Worm (Caenorhabditis elegans): ENCODE measurements around the gene mul-1.

Gene mul-1

DNA sequence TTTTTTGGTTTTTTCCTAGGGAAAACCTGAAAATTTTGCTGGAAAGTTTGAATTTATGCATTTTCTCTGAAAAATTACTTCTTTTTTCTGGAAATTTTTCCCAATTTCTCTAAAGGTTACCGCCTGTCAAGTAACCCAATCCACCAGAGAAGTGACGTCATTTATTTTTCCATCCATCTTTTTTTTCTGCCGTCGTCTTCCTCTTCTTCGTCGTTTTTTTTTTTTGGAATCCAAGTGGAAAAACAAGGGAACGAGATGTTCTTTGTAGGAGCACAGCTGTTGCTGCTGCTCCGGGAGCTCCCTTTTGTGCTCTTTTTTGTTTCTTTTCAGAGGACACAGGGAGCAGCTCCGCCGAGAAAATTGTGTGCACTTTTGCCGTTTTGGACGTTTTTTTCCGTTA, 28.6 kb downstream of the mul-1 start:
- no peak for TF ChIP-seq ceh-18 (tag; optimal IDR thresholded peaks at IDR 0.05)
- TF ChIP-seq hlh-13 (GFP tag; optimal IDR thresholded peaks at IDR 0.05): no peak
- no peak for TF ChIP-seq Y22D7AL.16 (tag; optimal IDR thresholded peaks at IDR 0.05)
- no peak for TF ChIP-seq tbx-7 (tag; optimal IDR thresholded peaks at IDR 0.05)
- no peak for TF ChIP-seq ttx-3 (tag; optimal IDR thresholded peaks at IDR 0.05)
- TF ChIP-seq hlh-30 (tag; optimal IDR thresholded peaks at IDR 0.05; ENCODE audit: insufficient read depth): no peak
- no peak for TF ChIP-seq ceh-24 (tag; optimal IDR thresholded peaks at IDR 0.05)
- TF ChIP-seq C38D4.7 (GFP tag; optimal IDR thresholded peaks at IDR 0.05): no peak
- no peak for TF ChIP-seq syd-9 (tag; optimal IDR thresholded peaks at IDR 0.05)
- no peak for TF ChIP-seq hlh-8 (tag; optimal IDR thresholded peaks at IDR 0.05)
- no peak for TF ChIP-seq lin-11 (tag; optimal IDR thresholded peaks at IDR 0.05)
- no peak for TF ChIP-seq T23F11.4 (GFP tag; optimal IDR thresholded peaks at IDR 0.05)
- no peak for TF ChIP-seq fax-1 (tag; optimal IDR thresholded peaks at IDR 0.05)
- TF ChIP-seq nhr-11 (tag; optimal IDR thresholded peaks at IDR 0.05): no peak
- no peak for TF ChIP-seq pha-4 (tag; optimal IDR thresholded peaks at IDR 0.05)
- TF ChIP-seq pag-3 (tag; optimal IDR thresholded peaks at IDR 0.05; ENCODE audit: borderline replicate concordance): no peak
- no peak for TF ChIP-seq ztf-16 (tag; optimal IDR thresholded peaks at IDR 0.05)
- no peak for TF ChIP-seq ceh-48 (tag; optimal IDR thresholded peaks at IDR 0.05)

DNA sequence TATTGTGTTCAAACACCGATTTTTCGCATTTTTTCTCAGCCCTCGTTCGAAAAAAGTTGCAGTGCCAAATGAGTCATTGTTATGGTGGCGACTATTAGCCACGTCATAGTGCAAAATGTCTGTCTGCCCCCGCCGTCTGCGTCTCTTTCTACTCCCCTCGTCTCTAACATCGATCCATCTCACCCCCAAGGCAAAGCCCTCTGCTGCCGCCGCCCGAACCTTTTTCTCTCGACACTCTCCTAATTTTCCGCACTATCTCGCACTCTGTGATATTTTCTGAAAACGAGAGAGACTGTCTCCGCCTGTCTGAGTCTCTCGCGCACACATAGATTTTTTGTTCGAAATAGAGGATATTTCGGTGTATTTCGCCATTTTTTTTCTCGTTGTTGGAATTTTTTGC, 29.9 kb downstream of the mul-1 start:
- peak; percentile 20 for TF ChIP-seq F13H6.1 (tag; optimal IDR thresholded peaks at IDR 0.05)
- peak; percentile 37 for TF ChIP-seq C08G9.2 (tag; optimal IDR thresholded peaks at IDR 0.05)
- TF ChIP-seq hlh-30 (tag; optimal IDR thresholded peaks at IDR 0.05; ENCODE audit: insufficient read depth): no peak
- no peak for TF ChIP-seq syd-9 (tag; optimal IDR thresholded peaks at IDR 0.05)
- no peak for TF ChIP-seq ref-2 (tag; optimal IDR thresholded peaks at IDR 0.05)
- TF ChIP-seq unc-55 (GFP tag; optimal IDR thresholded peaks at IDR 0.05): peak; percentile 8
- peak; percentile 21 for TF ChIP-seq dve-1 (tag; optimal IDR thresholded peaks at IDR 0.05)
- peak; percentile 29 for TF ChIP-seq tbx-2 (tag; optimal IDR thresholded peaks at IDR 0.05)
- TF ChIP-seq elt-2 (tag; optimal IDR thresholded peaks at IDR 0.05): no peak
- no peak for TF ChIP-seq mec-3 (tag; optimal IDR thresholded peaks at IDR 0.05; ENCODE audit: borderline replicate concordance)
- TF ChIP-seq ceh-2 (tag; optimal IDR thresholded peaks at IDR 0.05): peak; percentile 17
- peak; percentile 66 for TF ChIP-seq ceh-31 (tag; optimal IDR thresholded peaks at IDR 0.05)
- TF ChIP-seq nfya-1 (tag; optimal IDR thresholded peaks at IDR 0.05): peak; percentile 74
- TF ChIP-seq nhr-11 (tag; optimal IDR thresholded peaks at IDR 0.05): no peak
- TF ChIP-seq unc-42 (tag; optimal IDR thresholded peaks at IDR 0.05): peak; percentile 17
- TF ChIP-seq sdc-2 (tag; optimal IDR thresholded peaks at IDR 0.05): no peak
- TF ChIP-seq elt-4 (tag; optimal IDR thresholded peaks at IDR 0.05): no peak
- TF ChIP-seq ceh-48 (tag; optimal IDR thresholded peaks at IDR 0.05): peak; percentile 22
- peak; percentile 27 for TF ChIP-seq ceh-34 (tag; optimal IDR thresholded peaks at IDR 0.05)
- TF ChIP-seq ceh-18 (tag; optimal IDR thresholded peaks at IDR 0.05): peak; percentile 73
- TF ChIP-seq K09A11.1 (tag; optimal IDR thresholded peaks at IDR 0.05; ENCODE audit: insufficient read depth): no peak

DNA sequence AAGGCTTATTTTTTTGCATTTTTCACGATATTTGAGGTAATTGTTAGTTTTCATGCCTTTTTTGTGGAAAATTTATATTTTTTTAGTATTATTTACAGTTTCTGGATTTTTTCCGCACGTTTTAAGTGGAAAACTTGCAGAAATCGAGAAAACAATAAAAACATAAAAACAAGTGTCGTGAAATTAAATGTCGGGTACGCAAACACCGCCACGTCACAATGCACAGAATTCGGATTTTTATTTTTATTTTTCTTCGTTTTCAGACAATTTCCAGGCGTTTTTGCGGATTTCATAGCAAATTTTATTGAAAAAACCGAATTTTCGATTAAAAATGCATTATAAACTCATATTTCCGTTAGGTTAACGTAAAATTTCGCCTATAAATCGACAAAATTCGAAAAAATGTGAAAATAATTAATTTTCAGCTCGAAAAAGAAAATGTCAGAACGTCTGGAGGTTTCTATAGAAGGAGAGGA, 37.1 kb downstream of the mul-1 start, which contains the start of gene C35B1.2:
TSS of gene C35B1.2 (plus strand) at position 426 of the 476 bp plus-strand sequence.
- TF ChIP-seq fax-1 (tag; optimal IDR thresholded peaks at IDR 0.05): no peak
- TF ChIP-seq ceh-24 (tag; optimal IDR thresholded peaks at IDR 0.05): no peak
- TF ChIP-seq ceh-9 (tag; optimal IDR thresholded peaks at IDR 0.05): no peak
- TF ChIP-seq ceh-2 (tag; optimal IDR thresholded peaks at IDR 0.05): no peak
- TF ChIP-seq nfya-1 (tag; optimal IDR thresholded peaks at IDR 0.05): no peak
- no peak for TF ChIP-seq ceh-18 (tag; optimal IDR thresholded peaks at IDR 0.05)
- no peak for TF ChIP-seq unc-3 (GFP tag; conservative IDR thresholded peaks at IDR 0.05)
- no peak for TF ChIP-seq unc-3 (tag; optimal IDR thresholded peaks at IDR 0.05)
- no peak for TF ChIP-seq T23F11.4 (GFP tag; optimal IDR thresholded peaks at IDR 0.05)
- no peak for TF ChIP-seq ama-1 (optimal IDR thresholded peaks at IDR 0.05)
- TF ChIP-seq nhr-11 (tag; optimal IDR thresholded peaks at IDR 0.05): no peak
- TF ChIP-seq ttx-3 (tag; optimal IDR thresholded peaks at IDR 0.05): no peak
- no peak for TF ChIP-seq C38D4.7 (GFP tag; optimal IDR thresholded peaks at IDR 0.05)
- no peak for TF ChIP-seq pqm-1 (tag; optimal IDR thresholded peaks at IDR 0.05)
